Fruit fly (Drosophila melanogaster) whole organism, pupa: ENCODE measurements around the gene CG42792.

Experiments used
- CG10348 ChIP-seq: fragments of 200-800 bp; sonication (Bioruptor generic); IDR thresholded peaks from 2 replicates; pipeline ENCODE4 v1.3.6; 2022; ENCODE audit warnings: missing biosample characterization, missing genetic modification characterization
- CG12605 ChIP-seq: fragments of 200-800 bp; sonication (Bioruptor generic); IDR thresholded peaks from 2 replicates; pipeline ENCODE4 v1.3.6; 2022; ENCODE audit warnings: missing biosample characterization, missing genetic modification characterization
- CG13204 ChIP-seq: fragments of 200-800 bp; sonication (Bioruptor generic); optimal IDR thresholded peaks from 2 replicates; lab custom pipeline; 2018; ENCODE audit warnings: missing biosample characterization, mild to moderate bottlenecking, missing genetic modification characterization, moderate library complexity
- CG14655 ChIP-seq: fragments of 200-800 bp; sonication (Bioruptor generic); optimal IDR thresholded peaks from 3 replicates; lab custom pipeline; 2017; ENCODE audit warnings: mild to moderate bottlenecking, missing biosample characterization, missing genetic modification reagents, missing genetic modification characterization
- CG15710 ChIP-seq: fragments of 200-800 bp; sonication (Bioruptor generic); optimal IDR thresholded peaks from 2 replicates; lab custom pipeline; 2018; ENCODE audit warnings: missing biosample characterization, mild to moderate bottlenecking, missing genetic modification characterization, moderate library complexity
- CG17806 ChIP-seq: fragments of 200-800 bp; sonication (Bioruptor generic); optimal IDR thresholded peaks from 2 replicates; lab custom pipeline; 2018; ENCODE audit warnings: missing biosample characterization, mild to moderate bottlenecking, missing genetic modification characterization, moderate library complexity
- CG32121 ChIP-seq: fragments of 200-800 bp; sonication (Bioruptor generic); IDR thresholded peaks from 2 replicates; pipeline ENCODE4 v1.3.6; 2022; ENCODE audit warnings: missing biosample characterization, missing genetic modification characterization
- CG34367 ChIP-seq: fragments of 200-800 bp; sonication (Bioruptor generic); optimal IDR thresholded peaks from 2 replicates; lab custom pipeline; 2018; ENCODE audit warnings: missing biosample characterization, mild to moderate bottlenecking, missing genetic modification characterization
- CG4496 ChIP-seq: fragments of 200-800 bp; sonication (Bioruptor generic); IDR thresholded peaks from 3 replicates; pipeline ENCODE4 v1.3.6; 2022; ENCODE audit warnings: missing biosample characterization, missing genetic modification characterization
- CG8159 ChIP-seq: fragments of 200-800 bp; sonication (Bioruptor generic); optimal IDR thresholded peaks from 3 replicates; lab custom pipeline; 2018; ENCODE audit warnings: missing biosample characterization, mild to moderate bottlenecking, missing genetic modification characterization, moderate library complexity
- CG8301 ChIP-seq: fragments of 200-800 bp; sonication (Bioruptor generic); optimal IDR thresholded peaks from 2 replicates; lab custom pipeline; 2018; ENCODE audit warnings: missing biosample characterization, mild to moderate bottlenecking, missing genetic modification characterization
- CG9948 ChIP-seq: fragments of 200-800 bp; sonication (Bioruptor generic); optimal IDR thresholded peaks from 2 replicates; lab custom pipeline; 2018; ENCODE audit warnings: missing biosample characterization, mild to moderate bottlenecking, missing genetic modification characterization, moderate library complexity
- D1 ChIP-seq: fragments of 200-800 bp; sonication (Bioruptor generic); optimal IDR thresholded peaks from 2 replicates; lab custom pipeline; 2018; ENCODE audit warnings: missing biosample characterization, mild to moderate bottlenecking, missing genetic modification characterization, moderate library complexity
- EcR ChIP-seq: fragments of 200-800 bp; sonication (Bioruptor generic); optimal IDR thresholded peaks from 3 replicates; lab custom pipeline; 2019; ENCODE audit warnings: missing biosample characterization, missing genetic modification characterization, mild to moderate bottlenecking, moderate library complexity, missing genetic modification reagents
- Ets98B ChIP-seq: fragments of 200-800 bp; sonication (Bioruptor generic); IDR thresholded peaks from 2 replicates; pipeline ENCODE4 v1.3.6; 2022; ENCODE audit warnings: missing biosample characterization, missing genetic modification characterization
- Pif1A ChIP-seq: fragments of 200-800 bp; sonication (Bioruptor generic); optimal IDR thresholded peaks from 3 replicates; lab custom pipeline; 2016; ENCODE audit warnings: missing biosample characterization, missing genetic modification characterization
- Pif1B ChIP-seq: fragments of 200-800 bp; sonication (Bioruptor generic); optimal IDR thresholded peaks from 3 replicates; lab custom pipeline; 2016; ENCODE audit warnings: missing biosample characterization, missing genetic modification characterization
- Snoo ChIP-seq: fragments of 200-800 bp; sonication (Bioruptor generic); optimal IDR thresholded peaks from 3 replicates; lab custom pipeline; 2017; ENCODE audit warnings: missing biosample characterization, mild to moderate bottlenecking, missing genetic modification characterization, inconsistent platforms
- fd96Ca ChIP-seq: fragments of 200-800 bp; sonication (Bioruptor generic); IDR thresholded peaks from 3 replicates; pipeline ENCODE4 v1.3.6; 2022; ENCODE audit warnings: missing biosample characterization, missing genetic modification characterization
- gl ChIP-seq: fragments of 200-800 bp; sonication (Bioruptor generic); optimal IDR thresholded peaks from 2 replicates; lab custom pipeline; 2018; ENCODE audit warnings: missing biosample characterization, mild to moderate bottlenecking, missing genetic modification characterization
- rn ChIP-seq: fragments of 200-800 bp; sonication (Bioruptor generic); IDR thresholded peaks from 2 replicates; pipeline ENCODE4 v1.3.6; 2022; ENCODE audit warnings: missing biosample characterization, missing genetic modification characterization

Gene CG42792

dm6 chr2L:15910937-15911590 lies 45.8 kb upstream of the CG42792 start:
- peak; percentile 88 for TF ChIP-seq fd96Ca
- peak; percentile 88 for TF ChIP-seq D1 (tag; lab: Kevin White, UChicago)
- TF ChIP-seq Snoo (tag; lab: Kevin White, UChicago) = peak; percentile 95
- peak; percentile 96 for TF ChIP-seq CG34367 (tag; lab: Kevin White, UChicago)
- peak; percentile 80 for TF ChIP-seq CG10348 (GFP tag; lab: Robert Waterston, UW)
- peak; percentile 96 for TF ChIP-seq Pif1A (GFP tag; lab: Kevin White, UChicago)
- TF ChIP-seq CG17806 (tag; lab: Kevin White, UChicago) = peak; percentile 93
- peak; percentile 94 for TF ChIP-seq CG4496
- TF ChIP-seq CG15710 (tag; lab: Kevin White, UChicago) = peak; percentile 92
- peak; percentile 90 for TF ChIP-seq CG12605
- peak; percentile 91 for TF ChIP-seq Ets98B (GFP tag; lab: Robert Waterston, UW)
- peak; percentile 79 for TF ChIP-seq CG14655 (GFP tag; lab: Kevin White, UChicago)
- peak; percentile 93 for TF ChIP-seq CG9948 (tag; lab: Kevin White, UChicago)
- TF ChIP-seq Pif1B (GFP tag; lab: Kevin White, UChicago) = peak; percentile 96
- TF ChIP-seq EcR (GFP tag; lab: Kevin White, UChicago) = no peak
- peak; percentile 81 for TF ChIP-seq rn (GFP tag; lab: Robert Waterston, UW)
- TF ChIP-seq gl (tag; lab: Kevin White, UChicago) = peak; percentile 90
- peak; percentile 94 for TF ChIP-seq CG32121
- TF ChIP-seq CG13204 = peak; percentile 81
- TF ChIP-seq CG8301 (tag; lab: Kevin White, UChicago) = peak; percentile 83
- TF ChIP-seq CG8159 (tag; lab: Kevin White, UChicago) = peak; percentile 95

dm6 chr2L:15909826-15910225 lies 44.6 kb upstream of the CG42792 start:
- TF ChIP-seq CG32121 (no peak), EcR (GFP tag; lab: Kevin White, UChicago) (peak; percentile 83)
- TF ChIP-seq, all 21 proteins: peak for 1

- TF ChIP-seq CG12605 (no peak), CG8159 (tag; lab: Kevin White, UChicago) (peak; percentile 84), CG10348 (GFP tag; lab: Robert Waterston, UW) (no peak), D1 (tag; lab: Kevin White, UChicago) (peak; percentile 34), CG8301 (tag; lab: Kevin White, UChicago) (no peak), gl (tag; lab: Kevin White, UChicago) (no peak), Pif1A (GFP tag; lab: Kevin White, UChicago) (peak; percentile 60), CG9948 (tag; lab: Kevin White, UChicago) (peak; percentile 84), Ets98B (GFP tag; lab: Robert Waterston, UW) (no peak), Pif1B (GFP tag; lab: Kevin White, UChicago) (no peak), fd96Ca (no peak), CG15710 (tag; lab: Kevin White, UChicago) (peak; percentile 83), CG17806 (tag; lab: Kevin White, UChicago) (peak; percentile 73), CG34367 (tag; lab: Kevin White, UChicago) (peak; percentile 61), rn (GFP tag; lab: Robert Waterston, UW) (no peak)
- TF ChIP-seq, all 21 proteins: peak for 7
Measured at dm6 chr2L:15909277-15909674, 44.0 kb upstream of the CG42792 start.

dm6 chr2L:15908496-15909276 lies 43.4 kb upstream of the CG42792 start:
- TF ChIP-seq EcR (GFP tag; lab: Kevin White, UChicago) (peak; percentile 98), CG10348 (GFP tag; lab: Robert Waterston, UW) (no peak), CG12605 (no peak), CG14655 (GFP tag; lab: Kevin White, UChicago) (no peak), CG34367 (tag; lab: Kevin White, UChicago) (no peak)

- TF ChIP-seq CG12605 = no peak
- TF ChIP-seq Snoo (tag; lab: Kevin White, UChicago) = no peak
- peak; percentile 65 for TF ChIP-seq EcR (GFP tag; lab: Kevin White, UChicago)
- TF ChIP-seq CG9948 (tag; lab: Kevin White, UChicago) = no peak
- TF ChIP-seq CG34367 (tag; lab: Kevin White, UChicago) = no peak
- TF ChIP-seq Pif1A (GFP tag; lab: Kevin White, UChicago) = no peak
- TF ChIP-seq CG13204 = peak; percentile 63
- TF ChIP-seq CG15710 (tag; lab: Kevin White, UChicago) = no peak
- no peak for TF ChIP-seq CG17806 (tag; lab: Kevin White, UChicago)
Measured at dm6 chr2L:15908086-15908485, 42.8 kb upstream of the CG42792 start.

dm6 chr2L:15907358-15907757 lies 42.1 kb upstream of the CG42792 start:
- TF ChIP-seq EcR (GFP tag; lab: Kevin White, UChicago) (peak; percentile 17), CG14655 (GFP tag; lab: Kevin White, UChicago) (no peak), CG34367 (tag; lab: Kevin White, UChicago) (no peak), gl (tag; lab: Kevin White, UChicago) (no peak), CG8159 (tag; lab: Kevin White, UChicago) (no peak)
